Worm (Caenorhabditis elegans) whole organism, midembryonic: ENCODE data around the gene F59B10.3.
A peak's percentile ranks its signal among the peaks of the same experiment; 100 is the strongest.

ENCODE experiments used
- T22C8.4 ChIP-seq: fragments of 200-800 bp; sonication (Bioruptor generic); IDR thresholded peaks from 2 replicates; pipeline ENCODE4 v1.3.6; 2022; ENCODE audit warnings: missing genetic modification characterization, missing compliant biosample characterization
- cog-1 ChIP-seq: sonication (generic microtip); optimal IDR thresholded peaks from 2 replicates; lab custom pipeline; 2016; ENCODE audit warnings: missing genetic modification characterization, missing compliant biosample characterization
- flt-1 ChIP-seq: fragments of 200-800 bp; sonication (Bioruptor generic); IDR thresholded peaks from 2 replicates; pipeline ENCODE4 v1.3.6; 2022; ENCODE audit warnings: missing genetic modification characterization, missing compliant biosample characterization
- klf-2 ChIP-seq: fragments of 200-800 bp; sonication (Bioruptor generic); conservative IDR thresholded peaks from 2 replicates; pipeline ENCODE4 v1.3.6; 2022; ENCODE audit warnings: missing genetic modification reagents, missing genetic modification characterization, missing compliant biosample characterization
- med-1 ChIP-seq: sonication (generic microtip); optimal IDR thresholded peaks from 2 replicates; lab custom pipeline; 2017; ENCODE audit warnings: missing genetic modification characterization, mild to moderate bottlenecking, missing compliant biosample characterization, antibody characterized with exemption, missing genetic modification reagents; ENCODE audit not compliant: insufficient read depth
- ref-1 ChIP-seq: fragments of 200-800 bp; sonication (Bioruptor generic); conservative IDR thresholded peaks from 2 replicates; pipeline ENCODE4 v1.3.6; 2022; ENCODE audit warnings: missing genetic modification reagents, missing genetic modification characterization, missing compliant biosample characterization
- tab-1 ChIP-seq: fragments of 200-800 bp; sonication (Bioruptor generic); IDR thresholded peaks from 2 replicates; pipeline ENCODE4 v1.3.6; 2022; ENCODE audit warnings: missing genetic modification characterization, missing compliant biosample characterization
- ztf-23 ChIP-seq: fragments of 200-800 bp; sonication (Bioruptor generic); IDR thresholded peaks from 2 replicates; pipeline ENCODE4 v1.3.6; 2022; ENCODE audit warnings: missing genetic modification reagents, missing genetic modification characterization, missing compliant biosample characterization
- ztf-29 ChIP-seq: fragments of 200-800 bp; sonication (Bioruptor generic); IDR thresholded peaks from 2 replicates; pipeline ENCODE4 v1.3.6; 2022; ENCODE audit warnings: missing genetic modification reagents, missing genetic modification characterization, missing compliant biosample characterization

The F59B10.3 gene

ce11 chrII:10495912-10496311 lies 14.4 kb upstream of the F59B10.3 start, which contains the start of gene ZK666.12:
Gene ZK666.12 (plus strand): TSS chrII:10496212.
- no peak for TF ChIP-seq ref-1 (GFP tag; lab: Robert Waterston, UW)
- TF ChIP-seq ztf-29, result no peak
- TF ChIP-seq ztf-23 (GFP tag; lab: Robert Waterston, UW), result no peak
- TF ChIP-seq T22C8.4 (GFP tag; lab: Robert Waterston, UW), result no peak
- TF ChIP-seq tab-1 (GFP tag; lab: Robert Waterston, UW), result no peak
- TF ChIP-seq cog-1 (tag; lab: Kevin White, UChicago), result no peak
- TF ChIP-seq flt-1 (GFP tag; lab: Robert Waterston, UW), result no peak
- no peak for TF ChIP-seq klf-2 (GFP tag; lab: Robert Waterston, UW)
- TF ChIP-seq med-1 (GFP tag; lab: Kevin White, UChicago), result no peak

ce11 chrII:10500674-10501073 lies 9.7 kb upstream of the F59B10.3 start:
- no peak for TF ChIP-seq ref-1 (GFP tag; lab: Robert Waterston, UW)
- TF ChIP-seq ztf-23 (GFP tag; lab: Robert Waterston, UW), result no peak
- TF ChIP-seq tab-1 (GFP tag; lab: Robert Waterston, UW), result no peak
- TF ChIP-seq flt-1 (GFP tag; lab: Robert Waterston, UW), result no peak
- no peak for TF ChIP-seq klf-2 (GFP tag; lab: Robert Waterston, UW)
- no peak for TF ChIP-seq T22C8.4 (GFP tag; lab: Robert Waterston, UW)
- TF ChIP-seq med-1 (GFP tag; lab: Kevin White, UChicago), result no peak
- TF ChIP-seq ztf-29, result no peak
- TF ChIP-seq cog-1 (tag; lab: Kevin White, UChicago), result no peak

ce11 chrII:10501578-10501977 lies 8.8 kb upstream of the F59B10.3 start:
- no peak for TF ChIP-seq cog-1 (tag; lab: Kevin White, UChicago)
- no peak for TF ChIP-seq tab-1 (GFP tag; lab: Robert Waterston, UW)
- TF ChIP-seq klf-2 (GFP tag; lab: Robert Waterston, UW), result no peak
- no peak for TF ChIP-seq ref-1 (GFP tag; lab: Robert Waterston, UW)
- no peak for TF ChIP-seq med-1 (GFP tag; lab: Kevin White, UChicago)
- no peak for TF ChIP-seq ztf-29
- no peak for TF ChIP-seq T22C8.4 (GFP tag; lab: Robert Waterston, UW)
- TF ChIP-seq ztf-23 (GFP tag; lab: Robert Waterston, UW), result no peak
- no peak for TF ChIP-seq flt-1 (GFP tag; lab: Robert Waterston, UW)

ce11 chrII:10502491-10503063 lies 7.8 kb upstream of the F59B10.3 start, which contains the start of gene myrf-1:
Gene myrf-1 (minus strand): TSS chrII:10502541.
- peak; percentile 72 for TF ChIP-seq cog-1 (tag; lab: Kevin White, UChicago)
- TF ChIP-seq T22C8.4 (GFP tag; lab: Robert Waterston, UW), result no peak
- TF ChIP-seq klf-2 (GFP tag; lab: Robert Waterston, UW), result no peak
- TF ChIP-seq flt-1 (GFP tag; lab: Robert Waterston, UW), result 0 out of 2 replicates have a peak, but pooled peaks have one; percentile 6
- TF ChIP-seq ref-1 (GFP tag; lab: Robert Waterston, UW), result no peak
- no peak for TF ChIP-seq ztf-29
- peak; percentile 56; the same call in 1 of the 2 replicates for TF ChIP-seq ztf-23 (GFP tag; lab: Robert Waterston, UW)
- no peak for TF ChIP-seq med-1 (GFP tag; lab: Kevin White, UChicago)
- 0 out of 2 replicates have a peak, but pooled peaks have one; percentile 67 for TF ChIP-seq tab-1 (GFP tag; lab: Robert Waterston, UW)

ce11 chrII:10504729-10505128 lies 5.6 kb upstream of the F59B10.3 start:
- no peak for TF ChIP-seq flt-1 (GFP tag; lab: Robert Waterston, UW)
- TF ChIP-seq cog-1 (tag; lab: Kevin White, UChicago), result no peak
- TF ChIP-seq tab-1 (GFP tag; lab: Robert Waterston, UW), result no peak
- no peak for TF ChIP-seq T22C8.4 (GFP tag; lab: Robert Waterston, UW)
- no peak for TF ChIP-seq klf-2 (GFP tag; lab: Robert Waterston, UW)
- TF ChIP-seq ref-1 (GFP tag; lab: Robert Waterston, UW), result no peak
- no peak for TF ChIP-seq ztf-29
- TF ChIP-seq ztf-23 (GFP tag; lab: Robert Waterston, UW), result no peak
- TF ChIP-seq med-1 (GFP tag; lab: Kevin White, UChicago), result no peak

- TF ChIP-seq cog-1 (tag; lab: Kevin White, UChicago) (no peak), klf-2 (GFP tag; lab: Robert Waterston, UW) (no peak), ztf-29 (no peak)
Measured at ce11 chrII:10505949-10506348, 4.4 kb upstream of the F59B10.3 start.

ce11 chrII:10507906-10508305 lies 2.4 kb upstream of the F59B10.3 start:
- no peak for TF ChIP-seq cog-1 (tag; lab: Kevin White, UChicago)
- TF ChIP-seq ztf-23 (GFP tag; lab: Robert Waterston, UW), result no peak
- TF ChIP-seq klf-2 (GFP tag; lab: Robert Waterston, UW), result no peak
- no peak for TF ChIP-seq ztf-29
- TF ChIP-seq ref-1 (GFP tag; lab: Robert Waterston, UW), result no peak
- TF ChIP-seq tab-1 (GFP tag; lab: Robert Waterston, UW), result no peak
- TF ChIP-seq med-1 (GFP tag; lab: Kevin White, UChicago), result no peak
- TF ChIP-seq T22C8.4 (GFP tag; lab: Robert Waterston, UW), result no peak
- TF ChIP-seq flt-1 (GFP tag; lab: Robert Waterston, UW), result no peak

- no peak for TF ChIP-seq med-1 (GFP tag; lab: Kevin White, UChicago)
Measured at ce11 chrII:10509746-10510145, 596 bp upstream of the F59B10.3 start, which contains the start of gene F59B10.2. Gene F59B10.2 (minus strand): TSS chrII:10509846.

ce11 chrII:10513377-10513776 lies 3.0 kb downstream of the F59B10.3 start:
- TF ChIP-seq klf-2 (GFP tag; lab: Robert Waterston, UW) (no peak), flt-1 (GFP tag; lab: Robert Waterston, UW) (no peak), ztf-23 (GFP tag; lab: Robert Waterston, UW) (no peak), ref-1 (GFP tag; lab: Robert Waterston, UW) (no peak), tab-1 (GFP tag; lab: Robert Waterston, UW) (no peak), cog-1 (tag; lab: Kevin White, UChicago) (no peak), ztf-29 (no peak), med-1 (GFP tag; lab: Kevin White, UChicago) (no peak), T22C8.4 (GFP tag; lab: Robert Waterston, UW) (no peak)
